Worm (Caenorhabditis elegans) whole organism, late embryonic: ENCODE data around the gene snpc-1.3.
"Not testable (repeated sequence)": the region's sequence is repeated elsewhere in the genome, so short reads cannot be mapped to it uniquely, and the experiment has no call there.

Experiments used
- C08G9.2 ChIP-seq: sonication (generic microtip); optimal IDR thresholded peaks from 2 replicates; lab custom pipeline; 2016; ENCODE audit warnings: mild to moderate bottlenecking, missing genetic modification characterization, moderate library complexity, missing compliant biosample characterization
- F13H6.1 ChIP-seq: sonication (generic microtip); optimal IDR thresholded peaks from 2 replicates; lab custom pipeline; 2016; ENCODE audit warnings: missing genetic modification characterization, missing compliant biosample characterization
- K02D7.2 ChIP-seq: sonication (generic microtip); optimal IDR thresholded peaks from 2 replicates; lab custom pipeline; 2017; ENCODE audit warnings: mild to moderate bottlenecking, missing genetic modification characterization, missing compliant biosample characterization
- K09A11.1 ChIP-seq: sonication (generic microtip); optimal IDR thresholded peaks from 2 replicates; lab custom pipeline; 2017; ENCODE audit warnings: antibody characterized with exemption, mild to moderate bottlenecking, missing genetic modification characterization, missing compliant biosample characterization; ENCODE audit not compliant: insufficient read depth
- T23F11.4 ChIP-seq: fragments of 200-800 bp; sonication (Bioruptor generic); optimal IDR thresholded peaks from 2 replicates; lab custom pipeline; 2018; ENCODE audit warnings: mild to moderate bottlenecking, missing genetic modification characterization, missing compliant biosample characterization
- ama-1 ChIP-seq: fragments of 150-350 bp; optimal IDR thresholded peaks from 2 replicates; lab custom pipeline; 2014
- ceh-18 ChIP-seq: sonication (generic microtip); optimal IDR thresholded peaks from 2 replicates; lab custom pipeline; 2016; ENCODE audit warnings: missing genetic modification characterization, missing compliant biosample characterization
- ceh-19 ChIP-seq: fragments of 200-800 bp; sonication (Bioruptor generic); optimal IDR thresholded peaks from 2 replicates; lab custom pipeline; 2018; ENCODE audit warnings: mild to moderate bottlenecking, missing genetic modification characterization, missing compliant biosample characterization
- ceh-2 ChIP-seq: sonication (generic microtip); optimal IDR thresholded peaks from 2 replicates; lab custom pipeline; 2016; ENCODE audit warnings: missing genotype, missing genetic modification characterization, missing compliant biosample characterization
- ceh-30 ChIP-seq: fragments of 150-350 bp; optimal IDR thresholded peaks from 2 replicates; lab custom pipeline; 2014; ENCODE audit warnings: missing biosample characterization, missing genetic modification characterization
- ceh-34 ChIP-seq: sonication (generic microtip); optimal IDR thresholded peaks from 2 replicates; lab custom pipeline; 2016; ENCODE audit warnings: mild to moderate bottlenecking, missing genetic modification characterization, missing compliant biosample characterization
- ceh-48 ChIP-seq: sonication (generic microtip); optimal IDR thresholded peaks from 2 replicates; lab custom pipeline; 2016; ENCODE audit warnings: missing genetic modification characterization, inconsistent platforms, missing compliant biosample characterization
- ceh-6 ChIP-seq: fragments of 200-800 bp; sonication (Bioruptor generic); optimal IDR thresholded peaks from 2 replicates; lab custom pipeline; 2018; ENCODE audit warnings: mild to moderate bottlenecking, missing genetic modification characterization, missing compliant biosample characterization
- ceh-9 ChIP-seq: sonication (generic microtip); optimal IDR thresholded peaks from 2 replicates; lab custom pipeline; 2016; ENCODE audit warnings: mild to moderate bottlenecking, missing genetic modification characterization, inconsistent platforms, missing compliant biosample characterization
- elt-4 ChIP-seq: sonication (generic microtip); optimal IDR thresholded peaks from 2 replicates; lab custom pipeline; 2016; ENCODE audit warnings: missing genetic modification characterization, missing compliant biosample characterization
- ets-4 ChIP-seq: sonication (generic microtip); optimal IDR thresholded peaks from 2 replicates; lab custom pipeline; 2016; ENCODE audit warnings: missing genetic modification characterization, missing compliant biosample characterization
- hlh-15 ChIP-seq: sonication (generic microtip); optimal IDR thresholded peaks from 2 replicates; lab custom pipeline; 2016; ENCODE audit warnings: missing genetic modification characterization, missing compliant biosample characterization
- hlh-6 ChIP-seq: sonication (generic microtip); optimal IDR thresholded peaks from 2 replicates; lab custom pipeline; 2016; ENCODE audit warnings: missing genotype, missing genetic modification characterization, missing compliant biosample characterization
- mec-3 ChIP-seq: sonication (generic microtip); optimal IDR thresholded peaks from 2 replicates; lab custom pipeline; 2016; ENCODE audit warnings: borderline replicate concordance, missing genetic modification characterization, missing compliant biosample characterization
- nhr-232 ChIP-seq: sonication (generic microtip); optimal IDR thresholded peaks from 2 replicates; lab custom pipeline; 2016; ENCODE audit warnings: missing genetic modification characterization, missing compliant biosample characterization
- npax-4 ChIP-seq: sonication (generic microtip); optimal IDR thresholded peaks from 2 replicates; lab custom pipeline; 2016; ENCODE audit warnings: missing genetic modification characterization, missing compliant biosample characterization
- pax-1 ChIP-seq: fragments of 150-350 bp; optimal IDR thresholded peaks from 2 replicates; lab custom pipeline; 2014; ENCODE audit warnings: missing biosample characterization, missing genetic modification characterization
- pha-2 ChIP-seq: sonication (generic microtip); optimal IDR thresholded peaks from 2 replicates; lab custom pipeline; 2017; ENCODE audit warnings: mild to moderate bottlenecking, missing genetic modification characterization, missing compliant biosample characterization
- pha-4 ChIP-seq: fragments of 150-350 bp; optimal IDR thresholded peaks from 2 replicates; lab custom pipeline; 2018; ENCODE audit warnings: missing biosample characterization, missing genetic modification reagents, missing genetic modification characterization
- pqm-1 ChIP-seq: sonication (generic microtip); optimal IDR thresholded peaks from 2 replicates; lab custom pipeline; 2016; ENCODE audit warnings: missing genetic modification characterization, missing compliant biosample characterization
- sox-2 ChIP-seq: fragments of 200-800 bp; sonication (Bioruptor generic); IDR thresholded peaks from 2 replicates; pipeline ENCODE4 v1.3.6; 2022; ENCODE audit warnings: missing genetic modification reagents, missing genetic modification characterization, missing compliant biosample characterization
- tbx-7 ChIP-seq: sonication (generic microtip); optimal IDR thresholded peaks from 2 replicates; lab custom pipeline; 2016; ENCODE audit warnings: missing genotype, missing genetic modification characterization, missing compliant biosample characterization
- unc-3 ChIP-seq, 2 experiments: fragments of 200-800 bp in 1 of 2; sonication (Bioruptor generic) in 1 of 2; sonication (generic microtip) in 1 of 2; conservative IDR thresholded peaks in 1 of 2; optimal IDR thresholded peaks in 1 of 2; 2 replicates each; pipeline versions ENCODE4 v1.3.6 to Lab custom; 2016 to 2022; ENCODE audit warnings: missing compliant biosample characterization in 2 of 2, missing genetic modification characterization in 2 of 2, missing genetic modification reagents in 1 of 2
- unc-55 ChIP-seq: sonication (generic microtip); optimal IDR thresholded peaks from 2 replicates; lab custom pipeline; 2017; ENCODE audit warnings: missing biosample characterization, missing genetic modification reagents, missing genetic modification characterization

The snpc-1.3 gene

ce11 chrV:5484866-5485265, 45.9 kb upstream of the snpc-1.3 start, which contains the start of gene srg-65:
TSS of gene srg-65 (minus strand) at chrV:5484966.
- TF ChIP-seq elt-4 (no peak), unc-3 (GFP tag; conservative IDR thresholded peaks at IDR 0.05; lab: Robert Waterston, UW) (no peak), unc-3 (tag; optimal IDR thresholded peaks at IDR 0.05; lab: Kevin White, UChicago) (no peak), pha-4 (tag; lab: Kevin White, UChicago) (no peak), T23F11.4 (GFP tag; lab: Kevin White, UChicago) (no peak)
- TF ChIP-seq, all 69 proteins: peak for 0

ce11 chrV:5482315-5482714, 43.3 kb upstream of the snpc-1.3 start, which contains the start of gene srg-66:
TSS of gene srg-66 (minus strand) at chrV:5482415.
- TF ChIP-seq ceh-30 (tag; lab: Kevin White, UChicago) (no peak), npax-4 (tag; lab: Kevin White, UChicago) (no peak), F13H6.1 (tag; lab: Kevin White, UChicago) (no peak), sox-2 (GFP tag; lab: Robert Waterston, UW) (no peak), ceh-48 (no peak), ceh-6 (GFP tag; lab: Kevin White, UChicago) (no peak), mec-3 (no peak), ceh-18 (no peak), ama-1 (lab: Kevin White, UChicago) (no peak), T23F11.4 (GFP tag; lab: Kevin White, UChicago) (no peak), unc-55 (GFP tag; lab: Kevin White, UChicago) (no peak), pax-1 (tag; lab: Kevin White, UChicago) (no peak), ceh-19 (GFP tag; lab: Kevin White, UChicago) (no peak), tbx-7 (tag; lab: Kevin White, UChicago) (no peak), K02D7.2 (tag; lab: Kevin White, UChicago) (no peak), ceh-2 (no peak), hlh-6 (tag; lab: Kevin White, UChicago) (no peak), pqm-1 (no peak)
- TF ChIP-seq, all 69 proteins: peak for 0

ce11 chrV:5477719-5478118, 38.8 kb upstream of the snpc-1.3 start:
- TF ChIP-seq pqm-1: no peak
- TF ChIP-seq ama-1 (lab: Kevin White, UChicago): no peak
- peak; percentile 29 for TF ChIP-seq ceh-48
- no peak for TF ChIP-seq ceh-2
- TF ChIP-seq, all 69 proteins: peak for 1

ce11 chrV:5470930-5471329, 32.0 kb upstream of the snpc-1.3 start, which contains the start of gene ZC317.7:
TSS of gene ZC317.7 (minus strand) at chrV:5471030.
- TF ChIP-seq ceh-48; K09A11.1 (tag; lab: Kevin White, UChicago); pha-2 (tag; lab: Kevin White, UChicago): not testable (repeated sequence)

ce11 chrV:5468489-5468888, 29.5 kb upstream of the snpc-1.3 start, which contains the start of gene ZC317.6:
TSS of gene ZC317.6 (minus strand) at chrV:5468589.
- TF ChIP-seq K02D7.2, ceh-9, ceh-34 (tag; lab: Kevin White, UChicago): not testable (repeated sequence)

- TF ChIP-seq elt-4 (no peak), C08G9.2 (tag; lab: Kevin White, UChicago) (no peak)
Observed at ce11 chrV:5465335-5465734, 26.4 kb upstream of the snpc-1.3 start, which contains the start of gene srg-68. TSS of gene srg-68 (minus strand) at chrV:5465435.

- no peak for TF ChIP-seq ets-4 (tag; lab: Kevin White, UChicago)
- TF ChIP-seq K09A11.1 (tag; lab: Kevin White, UChicago): no peak
- TF ChIP-seq nhr-232: no peak
- no peak for TF ChIP-seq hlh-15
Observed at ce11 chrV:5462894-5463293, 23.9 kb upstream of the snpc-1.3 start, which contains the start of gene srg-67. TSS of gene srg-67 (minus strand) at chrV:5462994.
